Fruit fly (Drosophila melanogaster) whole organism, embryonic: ENCODE results near the gene enc.

Source experiments
- Aef1 ChIP-seq: fragments of 200-800 bp; sonication (Bioruptor generic); IDR thresholded peaks from 3 replicates; pipeline ENCODE4 v1.3.6; 2022; ENCODE audit warnings: missing biosample characterization, missing genetic modification characterization
- B-H2 ChIP-seq: fragments of 200-800 bp; sonication (Bioruptor generic); optimal IDR thresholded peaks from 2 replicates; lab custom pipeline; 2018; ENCODE audit warnings: missing biosample characterization, mild to moderate bottlenecking, missing genetic modification characterization
- CG10209 ChIP-seq: fragments of 200-800 bp; sonication (Bioruptor generic); optimal IDR thresholded peaks from 3 replicates; lab custom pipeline; 2017; ENCODE audit warnings: missing biosample characterization, mild to moderate bottlenecking, missing genetic modification characterization, missing genetic modification reagents
- CG1024 ChIP-seq: fragments of 200-800 bp; sonication (Bioruptor generic); IDR thresholded peaks from 2 replicates; pipeline ENCODE4 v1.3.6; 2022; ENCODE audit warnings: missing biosample characterization, missing genetic modification characterization
- CG10267 ChIP-seq: fragments of 200-800 bp; sonication (Bioruptor generic); optimal IDR thresholded peaks from 2 replicates; lab custom pipeline; 2018; ENCODE audit warnings: missing biosample characterization, mild to moderate bottlenecking, missing genetic modification characterization, moderate library complexity
- CG12104 ChIP-seq: fragments of 200-800 bp; sonication (Bioruptor generic); optimal IDR thresholded peaks from 3 replicates; lab custom pipeline; 2016; ENCODE audit warnings: missing biosample characterization, missing genetic modification characterization
- CG13424 ChIP-seq: fragments of 200-800 bp; sonication (Bioruptor generic); optimal IDR thresholded peaks from 2 replicates; lab custom pipeline; 2019; ENCODE audit warnings: missing biosample characterization, mild to moderate bottlenecking, missing genetic modification characterization, moderate library complexity
- CG14965 ChIP-seq: fragments of 200-800 bp; sonication (Bioruptor generic); optimal IDR thresholded peaks from 2 replicates; lab custom pipeline; 2016; ENCODE audit warnings: missing biosample characterization, missing genetic modification characterization, borderline replicate concordance
- CG15011 ChIP-seq: fragments of 200-800 bp; sonication (Bioruptor generic); optimal IDR thresholded peaks from 3 replicates; lab custom pipeline; 2018; ENCODE audit warnings: missing biosample characterization, mild to moderate bottlenecking, missing genetic modification characterization
- CG15696 ChIP-seq: fragments of 200-800 bp; sonication (Bioruptor generic); optimal IDR thresholded peaks from 2 replicates; lab custom pipeline; 2019; ENCODE audit warnings: missing biosample characterization, mild to moderate bottlenecking, missing genetic modification characterization, moderate library complexity
- CG18476 ChIP-seq: fragments of 200-800 bp; sonication (Bioruptor generic); optimal IDR thresholded peaks from 2 replicates; lab custom pipeline; 2016; ENCODE audit warnings: missing biosample characterization, mild to moderate bottlenecking, missing genetic modification characterization
- CG2889 ChIP-seq: fragments of 200-800 bp; sonication (Bioruptor generic); IDR thresholded peaks from 3 replicates; pipeline ENCODE4 v1.3.6; 2022; ENCODE audit warnings: missing biosample characterization, missing genetic modification characterization
- CG30431 ChIP-seq: fragments of 200-800 bp; sonication (Bioruptor generic); optimal IDR thresholded peaks from 2 replicates; lab custom pipeline; 2017; ENCODE audit warnings: missing biosample characterization, missing genetic modification characterization
- CG32767 ChIP-seq: fragments of 200-800 bp; sonication (Bioruptor generic); IDR thresholded peaks from 2 replicates; pipeline ENCODE4 v1.3.6; 2022; ENCODE audit warnings: missing biosample characterization, missing genetic modification characterization
- CG7357 ChIP-seq: fragments of 200-800 bp; sonication (Bioruptor generic); IDR thresholded peaks from 3 replicates; pipeline ENCODE4 v1.3.6; 2022; ENCODE audit warnings: missing biosample characterization, missing genetic modification characterization
- CG7987 ChIP-seq: fragments of 200-800 bp; sonication (Bioruptor generic); optimal IDR thresholded peaks from 2 replicates; lab custom pipeline; 2018; ENCODE audit warnings: missing biosample characterization, mild to moderate bottlenecking, missing genetic modification characterization, moderate library complexity
- CG8089 ChIP-seq: fragments of 200-800 bp; sonication (Bioruptor generic); optimal IDR thresholded peaks from 3 replicates; lab custom pipeline; 2016; ENCODE audit warnings: missing biosample characterization, missing genetic modification characterization
- CG8388 ChIP-seq: fragments of 200-800 bp; sonication (Bioruptor generic); optimal IDR thresholded peaks from 2 replicates; lab custom pipeline; 2019; ENCODE audit warnings: missing biosample characterization, mild to moderate bottlenecking, missing genetic modification characterization, moderate library complexity
- CTCF ChIP-seq: fragments of 200-800 bp; sonication (Bioruptor generic); optimal IDR thresholded peaks from 2 replicates; lab custom pipeline; 2017; ENCODE audit warnings: missing biosample characterization, mild to moderate bottlenecking, missing genetic modification characterization, moderate library complexity
- D19A ChIP-seq: fragments of 200-800 bp; optimal IDR thresholded peaks from 3 replicates; lab custom pipeline; 2019; ENCODE audit warnings: missing biosample characterization, mild to moderate bottlenecking, missing genetic modification characterization, moderate library complexity
- Dp ChIP-seq: fragments of 200-800 bp; sonication (Bioruptor generic); optimal IDR thresholded peaks from 2 replicates; lab custom pipeline; 2018; ENCODE audit warnings: missing biosample characterization, mild to moderate bottlenecking, missing genetic modification characterization, moderate library complexity
- Ets65A ChIP-seq: fragments of 200-800 bp; sonication (Bioruptor generic); peaks from one replicate; lab custom pipeline; 2016; ENCODE audit warnings: missing biosample characterization, missing genetic modification characterization
- Hr3 ChIP-seq: fragments of 200-800 bp; sonication (Bioruptor generic); optimal IDR thresholded peaks from 3 replicates; lab custom pipeline; 2016; ENCODE audit warnings: missing biosample characterization, missing genetic modification characterization
- Hsf ChIP-seq: fragments of 200-800 bp; sonication (Bioruptor generic); optimal IDR thresholded peaks from 3 replicates; lab custom pipeline; 2016; ENCODE audit warnings: missing biosample characterization, missing genetic modification characterization
- Mrtf ChIP-seq: fragments of 200-800 bp; sonication (Bioruptor generic); IDR thresholded peaks from 3 replicates; pipeline ENCODE4 v1.3.6; 2022; ENCODE audit warnings: missing biosample characterization, missing genetic modification characterization
- PHDP ChIP-seq: fragments of 200-800 bp; sonication (Bioruptor generic); optimal IDR thresholded peaks from 3 replicates; lab custom pipeline; 2018; ENCODE audit warnings: missing biosample characterization, mild to moderate bottlenecking, missing genetic modification characterization, moderate library complexity
- Scr ChIP-seq: fragments of 200-800 bp; sonication (Bioruptor generic); IDR thresholded peaks from 2 replicates; pipeline ENCODE4 v1.3.6; 2022; ENCODE audit warnings: missing biosample characterization, missing genetic modification characterization; ENCODE audit not compliant: partially characterized antibody
- Trl ChIP-seq, 3 experiments: fragments of >200 bp in 2 of 3; fragments of 200-800 bp in 1 of 3; sonication (Bioruptor generic) in 1 of 3; optimal IDR thresholded peaks; 2 replicates in 1 of 3; 3 replicates in 2 of 3; lab custom pipeline; 2016 to 2017; ENCODE audit warnings: missing biosample characterization in 1 of 3, missing genetic modification characterization in 1 of 3
- Xrp1 ChIP-seq: fragments of 200-800 bp; sonication (Bioruptor generic); IDR thresholded peaks from 2 replicates; pipeline ENCODE4 v1.3.6; 2022; ENCODE audit warnings: missing biosample characterization, missing genetic modification characterization
- abd-A ChIP-seq: fragments of 200-800 bp; sonication (Bioruptor generic); optimal IDR thresholded peaks from 3 replicates; lab custom pipeline; 2019; ENCODE audit warnings: missing biosample characterization, mild to moderate bottlenecking, missing genetic modification characterization, moderate library complexity
- ap ChIP-seq: fragments of 200-800 bp; sonication (Bioruptor generic); IDR thresholded peaks from 2 replicates; pipeline ENCODE4 v1.3.6; 2022; ENCODE audit warnings: missing biosample characterization, missing genetic modification characterization
- bbx ChIP-seq: fragments of 200-800 bp; sonication (Bioruptor generic); IDR thresholded peaks from 2 replicates; pipeline ENCODE4 v1.3.6; 2022; ENCODE audit warnings: missing biosample characterization, missing genetic modification characterization; ENCODE audit not compliant: partially characterized antibody
- crc ChIP-seq: fragments of 200-800 bp; sonication (Bioruptor generic); optimal IDR thresholded peaks from 2 replicates; lab custom pipeline; 2016; ENCODE audit warnings: missing biosample characterization, missing genetic modification characterization
- dan ChIP-seq: fragments of 200-800 bp; sonication (Bioruptor generic); IDR thresholded peaks from 2 replicates; pipeline ENCODE4 v1.3.6; 2022; ENCODE audit warnings: missing biosample characterization, missing genetic modification characterization
- ham ChIP-seq: fragments of 200-800 bp; sonication (Bioruptor generic); IDR thresholded peaks from 2 replicates; pipeline ENCODE4 v1.3.6; 2022; ENCODE audit warnings: missing biosample characterization, missing genetic modification characterization
- hb ChIP-seq: fragments of 200-800 bp; sonication (Bioruptor generic); IDR thresholded peaks from 3 replicates; pipeline ENCODE4 v1.3.6; 2022; ENCODE audit warnings: missing biosample characterization, missing genetic modification characterization; ENCODE audit not compliant: partially characterized antibody
- kni ChIP-seq: fragments of 200-800 bp; sonication (Bioruptor generic); optimal IDR thresholded peaks from 3 replicates; lab custom pipeline; 2017; ENCODE audit warnings: mild to moderate bottlenecking, missing biosample characterization, missing genetic modification reagents, missing genetic modification characterization
- org-1 ChIP-seq: fragments of 200-800 bp; sonication (Bioruptor generic); optimal IDR thresholded peaks from 2 replicates; lab custom pipeline; 2017; ENCODE audit warnings: missing biosample characterization, missing genetic modification characterization
- pan ChIP-seq, 4 experiments: fragments of >200 bp in 3 of 4; fragments of 200-800 bp in 1 of 4; sonication (Bioruptor generic) in 1 of 4; optimal IDR thresholded peaks in 3 of 4; IDR thresholded peaks in 1 of 4; 2 replicates each; pipeline versions ENCODE4 v1.3.6 to Lab custom; 2017 to 2022; ENCODE audit warnings: missing biosample characterization in 2 of 4, missing genetic modification characterization in 2 of 4, mixed read lengths in 1 of 4
- run ChIP-seq: fragments of 200-800 bp; sonication (Bioruptor generic); optimal IDR thresholded peaks from 3 replicates; lab custom pipeline; 2018; ENCODE audit warnings: missing biosample characterization, mild to moderate bottlenecking, missing genetic modification characterization
- sens ChIP-seq: fragments of 200-800 bp; sonication (Bioruptor generic); peaks from one replicate; lab custom pipeline; 2016; ENCODE audit warnings: missing biosample characterization, missing genetic modification characterization
- shn ChIP-seq: fragments of 200-800 bp; sonication (Bioruptor generic); optimal IDR thresholded peaks from 3 replicates; lab custom pipeline; 2016; ENCODE audit warnings: missing biosample characterization, missing genetic modification characterization
- sima ChIP-seq: fragments of 200-800 bp; sonication (Bioruptor generic); optimal IDR thresholded peaks from 2 replicates; lab custom pipeline; 2016; ENCODE audit warnings: missing biosample characterization, missing genetic modification characterization
- sob ChIP-seq: fragments of 200-800 bp; sonication (Bioruptor generic); IDR thresholded peaks from 2 replicates; pipeline ENCODE4 v1.3.6; 2022; ENCODE audit warnings: missing biosample characterization, missing genetic modification characterization
- tio ChIP-seq: fragments of 200-800 bp; sonication (Bioruptor generic); optimal IDR thresholded peaks from 2 replicates; lab custom pipeline; 2017; ENCODE audit warnings: missing biosample characterization, missing genetic modification characterization, inconsistent platforms
- tx ChIP-seq: fragments of 200-800 bp; sonication (Bioruptor generic); optimal IDR thresholded peaks from 2 replicates; lab custom pipeline; 2016; ENCODE audit warnings: missing biosample characterization, missing genetic modification characterization
- unpg ChIP-seq: fragments of 200-800 bp; sonication (Bioruptor generic); optimal IDR thresholded peaks from 3 replicates; lab custom pipeline; 2018; ENCODE audit warnings: missing biosample characterization, mild to moderate bottlenecking, missing genetic modification characterization, moderate library complexity
- wek ChIP-seq: fragments of 200-800 bp; sonication (Bioruptor generic); optimal IDR thresholded peaks from 3 replicates; lab custom pipeline; 2018; ENCODE audit warnings: missing biosample characterization, mild to moderate bottlenecking, missing genetic modification characterization, moderate library complexity
- zen ChIP-seq: fragments of 200-800 bp; sonication (Bioruptor generic); optimal IDR thresholded peaks from 3 replicates; lab custom pipeline; 2018; ENCODE audit warnings: missing biosample characterization, mild to moderate bottlenecking, missing genetic modification characterization, moderate library complexity
- zen2 ChIP-seq: fragments of 200-800 bp; sonication (Bioruptor generic); IDR thresholded peaks from 3 replicates; pipeline ENCODE4 v1.3.6; 2022; ENCODE audit warnings: missing biosample characterization, missing genetic modification characterization; ENCODE audit not compliant: partially characterized antibody
- zfh1 ChIP-seq: fragments of 200-800 bp; sonication (Bioruptor generic); IDR thresholded peaks from 3 replicates; pipeline ENCODE4 v1.3.6; 2022; ENCODE audit warnings: missing biosample characterization, missing genetic modification characterization

enc gene

DNA sequence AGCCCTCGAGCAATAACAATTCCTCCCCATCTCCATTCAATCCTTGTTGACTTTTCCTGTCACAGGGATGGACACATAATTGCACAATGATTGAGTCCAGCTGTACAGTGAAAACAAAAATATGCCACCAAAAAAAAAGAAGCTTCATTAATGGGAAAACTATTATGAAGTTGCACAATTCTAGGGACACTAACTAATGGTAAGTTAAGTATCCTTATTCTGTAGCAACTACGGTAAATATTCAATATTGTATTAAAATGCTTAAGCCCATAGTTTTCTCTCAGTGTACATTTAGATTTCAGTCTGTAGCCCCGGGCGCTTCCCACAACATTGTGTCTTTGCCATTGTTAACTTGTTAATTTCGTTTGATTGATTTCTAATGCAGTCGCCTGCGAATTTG is 56.5 kb downstream of the enc start (continued):
- TF ChIP-seq CG7357 (0 out of 3 replicates have a peak, but pooled peaks have one; percentile 38), run (tag; lab: Kevin White, UChicago) (no peak), tx (no peak), tio (GFP tag; lab: Kevin White, UChicago) (peak; percentile 56), Trl (optimal IDR thresholded peaks at IDR 0.05; lab: Kevin White, UChicago) (no peak), Trl (GFP tag; optimal IDR thresholded peaks at IDR 0.05; lab: Kevin White, UChicago) (peak; percentile 29), CG15011 (GFP tag; lab: Kevin White, UChicago) (no peak), Mrtf (no peak), pan (optimal IDR thresholded peaks at IDR 0.05; lab: Kevin White, UChicago) (no peak), pan (GFP tag; optimal IDR thresholded peaks at IDR 0.05 in 1 of 2, IDR thresholded peaks at IDR 0.05 in 1 of 2) (no peak), unpg (GFP tag; lab: Kevin White, UChicago) (peak; percentile 44), CTCF (GFP tag; lab: Kevin White, UChicago) (no peak), CG10209 (GFP tag; lab: Kevin White, UChicago) (peak; percentile 25), ham (GFP tag; lab: Robert Waterston, UW) (no peak), Xrp1 (peak; percentile 77), CG32767 (GFP tag; lab: Robert Waterston, UW) (no peak), crc (GFP tag; lab: Kevin White, UChicago) (no peak), Scr (GFP tag; lab: Robert Waterston, UW) (no peak), kni (GFP tag; lab: Kevin White, UChicago) (no peak), Dp (no peak), Hr3 (GFP tag; lab: Kevin White, UChicago) (peak; percentile 10), PHDP (no peak), CG2889 (GFP tag; lab: Robert Waterston, UW) (no peak), sima (GFP tag; lab: Kevin White, UChicago) (peak; percentile 32), CG15696 (tag; lab: Kevin White, UChicago) (peak; percentile 53), zen2 (GFP tag; lab: Robert Waterston, UW) (no peak), CG8089 (GFP tag; lab: Kevin White, UChicago) (no peak), ap (no peak), sob (GFP tag; lab: Robert Waterston, UW) (no peak), zen (tag; lab: Kevin White, UChicago) (peak; percentile 41), CG13424 (tag; lab: Kevin White, UChicago) (peak; percentile 30), sens (GFP tag; lab: Kevin White, UChicago) (peak; percentile 92), CG8388 (GFP tag; lab: Kevin White, UChicago) (peak; percentile 63), CG12104 (no peak), CG10267 (tag; lab: Kevin White, UChicago) (peak; percentile 39), CG30431 (GFP tag; lab: Kevin White, UChicago) (no peak), CG1024 (GFP tag; lab: Robert Waterston, UW) (0 out of 2 replicates have a peak, but pooled peaks have one; percentile 28), org-1 (GFP tag; lab: Kevin White, UChicago) (no peak), zfh1 (GFP tag; lab: Robert Waterston, UW) (peak; percentile 8; the same call in 1 of the 3 replicates), hb (GFP tag; lab: Robert Waterston, UW) (no peak), abd-A (tag; lab: Kevin White, UChicago) (no peak), shn (peak; percentile 5), Ets65A (GFP tag; lab: Kevin White, UChicago) (no peak), D19A (tag; lab: Kevin White, UChicago) (peak; percentile 26), wek (GFP tag; lab: Kevin White, UChicago) (no peak), B-H2 (no peak), CG7987 (GFP tag; lab: Kevin White, UChicago) (no peak), Hsf (peak; percentile 25), bbx (GFP tag; lab: Robert Waterston, UW) (no peak), Aef1 (GFP tag; lab: Robert Waterston, UW) (no peak), CG18476 (GFP tag; lab: Kevin White, UChicago) (peak; percentile 21), dan (GFP tag; lab: Robert Waterston, UW) (no peak), CG14965 (peak; percentile 7)
